Fruit fly (Drosophila melanogaster) whole organism, pupa: ENCODE data around the gene beta-PheRS.

Source experiments
- CG10348 ChIP-seq: fragments of 200-800 bp; sonication (Bioruptor generic); IDR thresholded peaks from 2 replicates; pipeline ENCODE4 v1.3.6; 2022; ENCODE audit warnings: missing biosample characterization, missing genetic modification characterization
- CG12605 ChIP-seq: fragments of 200-800 bp; sonication (Bioruptor generic); IDR thresholded peaks from 2 replicates; pipeline ENCODE4 v1.3.6; 2022; ENCODE audit warnings: missing biosample characterization, missing genetic modification characterization
- CG13204 ChIP-seq: fragments of 200-800 bp; sonication (Bioruptor generic); optimal IDR thresholded peaks from 2 replicates; lab custom pipeline; 2018; ENCODE audit warnings: missing biosample characterization, mild to moderate bottlenecking, missing genetic modification characterization, moderate library complexity
- CG14655 ChIP-seq: fragments of 200-800 bp; sonication (Bioruptor generic); optimal IDR thresholded peaks from 3 replicates; lab custom pipeline; 2017; ENCODE audit warnings: mild to moderate bottlenecking, missing biosample characterization, missing genetic modification reagents, missing genetic modification characterization
- CG15710 ChIP-seq: fragments of 200-800 bp; sonication (Bioruptor generic); optimal IDR thresholded peaks from 2 replicates; lab custom pipeline; 2018; ENCODE audit warnings: missing biosample characterization, mild to moderate bottlenecking, missing genetic modification characterization, moderate library complexity
- CG17806 ChIP-seq: fragments of 200-800 bp; sonication (Bioruptor generic); optimal IDR thresholded peaks from 2 replicates; lab custom pipeline; 2018; ENCODE audit warnings: missing biosample characterization, mild to moderate bottlenecking, missing genetic modification characterization, moderate library complexity
- CG32121 ChIP-seq: fragments of 200-800 bp; sonication (Bioruptor generic); IDR thresholded peaks from 2 replicates; pipeline ENCODE4 v1.3.6; 2022; ENCODE audit warnings: missing biosample characterization, missing genetic modification characterization
- CG34367 ChIP-seq: fragments of 200-800 bp; sonication (Bioruptor generic); optimal IDR thresholded peaks from 2 replicates; lab custom pipeline; 2018; ENCODE audit warnings: missing biosample characterization, mild to moderate bottlenecking, missing genetic modification characterization
- CG4496 ChIP-seq: fragments of 200-800 bp; sonication (Bioruptor generic); IDR thresholded peaks from 3 replicates; pipeline ENCODE4 v1.3.6; 2022; ENCODE audit warnings: missing biosample characterization, missing genetic modification characterization
- CG8159 ChIP-seq: fragments of 200-800 bp; sonication (Bioruptor generic); optimal IDR thresholded peaks from 3 replicates; lab custom pipeline; 2018; ENCODE audit warnings: missing biosample characterization, mild to moderate bottlenecking, missing genetic modification characterization, moderate library complexity
- CG8301 ChIP-seq: fragments of 200-800 bp; sonication (Bioruptor generic); optimal IDR thresholded peaks from 2 replicates; lab custom pipeline; 2018; ENCODE audit warnings: missing biosample characterization, mild to moderate bottlenecking, missing genetic modification characterization
- CG9948 ChIP-seq: fragments of 200-800 bp; sonication (Bioruptor generic); optimal IDR thresholded peaks from 2 replicates; lab custom pipeline; 2018; ENCODE audit warnings: missing biosample characterization, mild to moderate bottlenecking, missing genetic modification characterization, moderate library complexity
- D1 ChIP-seq: fragments of 200-800 bp; sonication (Bioruptor generic); optimal IDR thresholded peaks from 2 replicates; lab custom pipeline; 2018; ENCODE audit warnings: missing biosample characterization, mild to moderate bottlenecking, missing genetic modification characterization, moderate library complexity
- EcR ChIP-seq: fragments of 200-800 bp; sonication (Bioruptor generic); optimal IDR thresholded peaks from 3 replicates; lab custom pipeline; 2019; ENCODE audit warnings: missing biosample characterization, missing genetic modification characterization, mild to moderate bottlenecking, moderate library complexity, missing genetic modification reagents
- Ets98B ChIP-seq: fragments of 200-800 bp; sonication (Bioruptor generic); IDR thresholded peaks from 2 replicates; pipeline ENCODE4 v1.3.6; 2022; ENCODE audit warnings: missing biosample characterization, missing genetic modification characterization
- Pif1A ChIP-seq: fragments of 200-800 bp; sonication (Bioruptor generic); optimal IDR thresholded peaks from 3 replicates; lab custom pipeline; 2016; ENCODE audit warnings: missing biosample characterization, missing genetic modification characterization
- Pif1B ChIP-seq: fragments of 200-800 bp; sonication (Bioruptor generic); optimal IDR thresholded peaks from 3 replicates; lab custom pipeline; 2016; ENCODE audit warnings: missing biosample characterization, missing genetic modification characterization
- Snoo ChIP-seq: fragments of 200-800 bp; sonication (Bioruptor generic); optimal IDR thresholded peaks from 3 replicates; lab custom pipeline; 2017; ENCODE audit warnings: missing biosample characterization, mild to moderate bottlenecking, missing genetic modification characterization, inconsistent platforms
- fd96Ca ChIP-seq: fragments of 200-800 bp; sonication (Bioruptor generic); IDR thresholded peaks from 3 replicates; pipeline ENCODE4 v1.3.6; 2022; ENCODE audit warnings: missing biosample characterization, missing genetic modification characterization
- gl ChIP-seq: fragments of 200-800 bp; sonication (Bioruptor generic); optimal IDR thresholded peaks from 2 replicates; lab custom pipeline; 2018; ENCODE audit warnings: missing biosample characterization, mild to moderate bottlenecking, missing genetic modification characterization
- rn ChIP-seq: fragments of 200-800 bp; sonication (Bioruptor generic); IDR thresholded peaks from 2 replicates; pipeline ENCODE4 v1.3.6; 2022; ENCODE audit warnings: missing biosample characterization, missing genetic modification characterization

The beta-PheRS gene

dm6 chr3R:24267580-24268202, 15.2 kb upstream of the beta-PheRS start:
- TF ChIP-seq EcR (GFP tag; lab: Kevin White, UChicago), result peak; percentile 82
- TF ChIP-seq gl (tag; lab: Kevin White, UChicago), result no peak

- TF ChIP-seq rn (GFP tag; lab: Robert Waterston, UW) (peak; percentile 40; the same call in 1 of the 2 replicates), Snoo (tag; lab: Kevin White, UChicago) (peak; percentile 80), CG34367 (peak; percentile 85), CG17806 (tag; lab: Kevin White, UChicago) (peak; percentile 85), D1 (peak; percentile 66), Pif1A (GFP tag; lab: Kevin White, UChicago) (peak; percentile 86), CG13204 (GFP tag; lab: Kevin White, UChicago) (peak; percentile 84), Ets98B (GFP tag; lab: Robert Waterston, UW) (no peak; the same call in none of the 2 replicates), gl (tag; lab: Kevin White, UChicago) (peak; percentile 68), CG12605 (GFP tag; lab: Robert Waterston, UW) (peak; percentile 60), fd96Ca (GFP tag; lab: Robert Waterston, UW) (peak; percentile 83), CG32121 (peak; percentile 51), CG10348 (GFP tag; lab: Robert Waterston, UW) (no peak), CG4496 (GFP tag; lab: Robert Waterston, UW) (peak; percentile 71), CG8159 (tag; lab: Kevin White, UChicago) (peak; percentile 93), EcR (GFP tag; lab: Kevin White, UChicago) (peak; percentile 97), Pif1B (GFP tag; lab: Kevin White, UChicago) (peak; percentile 88), CG15710 (tag; lab: Kevin White, UChicago) (peak; percentile 93), CG8301 (tag; lab: Kevin White, UChicago) (peak; percentile 83), CG14655 (GFP tag; lab: Kevin White, UChicago) (peak; percentile 91), CG9948 (peak; percentile 88)
Measured at dm6 chr3R:24266786-24267579, 14.5 kb upstream of the beta-PheRS start.

- no peak for TF ChIP-seq CG8301 (tag; lab: Kevin White, UChicago)
- peak; percentile 3 for TF ChIP-seq Pif1B (GFP tag; lab: Kevin White, UChicago)
- TF ChIP-seq CG32121, result 0 out of 2 replicates have a peak, but pooled peaks have one; percentile 8
- no peak for TF ChIP-seq EcR (GFP tag; lab: Kevin White, UChicago)
- TF ChIP-seq CG4496 (GFP tag; lab: Robert Waterston, UW), result no peak
- no peak for TF ChIP-seq D1
- TF ChIP-seq CG10348 (GFP tag; lab: Robert Waterston, UW), result no peak
- no peak for TF ChIP-seq gl (tag; lab: Kevin White, UChicago)
- TF ChIP-seq fd96Ca (GFP tag; lab: Robert Waterston, UW), result no peak
- no peak for TF ChIP-seq CG9948
Measured at dm6 chr3R:24264414-24265363, 12.2 kb upstream of the beta-PheRS start.

dm6 chr3R:24263588-24264413, 11.3 kb upstream of the beta-PheRS start:
- TF ChIP-seq fd96Ca (GFP tag; lab: Robert Waterston, UW), result peak; percentile 13; the same call in 1 of the 3 replicates
- peak; percentile 30 for TF ChIP-seq CG14655 (GFP tag; lab: Kevin White, UChicago)
- TF ChIP-seq Pif1A (GFP tag; lab: Kevin White, UChicago), result peak; percentile 49
- no peak for TF ChIP-seq Snoo (tag; lab: Kevin White, UChicago)
- TF ChIP-seq CG10348 (GFP tag; lab: Robert Waterston, UW), result no peak
- no peak for TF ChIP-seq EcR (GFP tag; lab: Kevin White, UChicago)
- no peak for TF ChIP-seq rn (GFP tag; lab: Robert Waterston, UW)
- 0 out of 3 replicates have a peak, but pooled peaks have one; percentile 6 for TF ChIP-seq CG4496 (GFP tag; lab: Robert Waterston, UW)
- TF ChIP-seq CG8301 (tag; lab: Kevin White, UChicago), result peak; percentile 20
- TF ChIP-seq Ets98B (GFP tag; lab: Robert Waterston, UW), result 0 out of 2 replicates have a peak, but pooled peaks have one; percentile 5
- TF ChIP-seq CG9948, result peak; percentile 17
- peak; percentile 46 for TF ChIP-seq CG8159 (tag; lab: Kevin White, UChicago)
- no peak for TF ChIP-seq Pif1B (GFP tag; lab: Kevin White, UChicago)
- TF ChIP-seq CG12605 (GFP tag; lab: Robert Waterston, UW), result no peak
